Comparison of ENCODE assay signal across 4 fruit fly cellular contexts in genomic region chr3L:20946944-20947343, dm6.
TF ChIP-seq lines count a peak whose summit lies in the region.

No protein-coding gene starts in this region.

- TF ChIP-seq CTCF in whole organism, embryonic (GFP tag; optimal IDR thresholded peaks at IDR 0.05; lab: Kevin White, UChicago) = no peak

TF ChIP-seq in whole organism, adult, 20 proteins besides CTCF, POLR2A, EP300 and RAD21:
- TF ChIP-seq tj (GFP tag; optimal IDR thresholded peaks at IDR 0.05; lab: Kevin White, UChicago) (peak; percentile 98), ovo (GFP tag; optimal IDR thresholded peaks at IDR 0.05; lab: Kevin White, UChicago) (no peak), bab1 (GFP tag; optimal IDR thresholded peaks at IDR 0.05; lab: Kevin White, UChicago) (peak; percentile 22)
TF ChIP-seq in whole organism, adult: peak in this region for 2.

TF ChIP-seq in whole organism, embryonic, 481 proteins besides CTCF, POLR2A, EP300 and RAD21:
- TF ChIP-seq vvl (GFP tag; IDR thresholded peaks at IDR 0.05; lab: Robert Waterston, UW) (peak; percentile 16; the same call in 1 of the 2 replicates), mam (GFP tag; optimal IDR thresholded peaks at IDR 0.05; lab: Kevin White, UChicago) (no peak)
TF ChIP-seq in whole organism, embryonic: peak in this region for 1.

TF ChIP-seq in whole organism, prepupa, 60 proteins besides CTCF, POLR2A, EP300 and RAD21:
- TF ChIP-seq svp (GFP tag; lab: Kevin White, UChicago) = peak; percentile 63
- TF ChIP-seq CG31627 (GFP tag; optimal IDR thresholded peaks at IDR 0.05; lab: Kevin White, UChicago) = no peak
- TF ChIP-seq eg (GFP tag; IDR thresholded peaks at IDR 0.05; lab: Robert Waterston, UW) = 0 out of 3 replicates have a peak, but pooled peaks have one; percentile 3
- peak in 1 of 2 experiments; percentile 35 for TF ChIP-seq ss (GFP tag; optimal IDR thresholded peaks at IDR 0.05; lab: Kevin White, UChicago)

TF ChIP-seq in whole organism, wandering third instar larva, 38 proteins besides CTCF, POLR2A, EP300 and RAD21:
- no peak for TF ChIP-seq sv (GFP tag; optimal IDR thresholded peaks at IDR 0.05; lab: Kevin White, UChicago)
- peak; percentile 72 for TF ChIP-seq Dfd (GFP tag; optimal IDR thresholded peaks at IDR 0.05; lab: Kevin White, UChicago)
- TF ChIP-seq dsf (GFP tag; optimal IDR thresholded peaks at IDR 0.05; lab: Kevin White, UChicago; ENCODE audit: borderline replicate concordance) = no peak
- TF ChIP-seq pan (optimal IDR thresholded peaks at IDR 0.05; lab: Kevin White, UChicago) = no peak
- TF ChIP-seq br (GFP tag; optimal IDR thresholded peaks at IDR 0.05; lab: Kevin White, UChicago) = no peak
